Worm (Caenorhabditis elegans): Measurements from ENCODE around the gene msp-38.

msp-38 gene

DNA sequence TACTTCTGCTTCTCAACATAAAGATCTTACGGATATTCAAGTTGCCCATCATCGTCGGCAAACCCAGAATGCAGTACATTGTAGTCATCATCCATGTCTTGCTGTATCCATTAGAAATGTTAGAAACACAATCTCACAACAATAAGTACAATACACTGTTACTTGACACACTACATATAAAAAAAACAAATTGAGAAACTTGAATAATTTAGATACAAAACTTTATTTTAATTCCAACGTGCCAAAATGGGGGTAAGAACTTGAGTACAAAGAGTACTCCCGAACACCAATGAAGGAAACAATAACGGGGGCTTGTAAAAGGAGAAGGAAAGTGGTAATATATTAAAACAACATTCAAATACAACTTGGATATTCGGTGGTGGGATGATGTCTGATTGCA lies 17.0 kb downstream of the msp-38 start, which contains the start of gene ctf-18 (continued):
- TF ChIP-seq gmeb-2 (tag; optimal IDR thresholded peaks at IDR 0.05): no peak

- TF ChIP-seq sdc-2 (tag; optimal IDR thresholded peaks at IDR 0.05) (no peak), hlh-8 (tag; optimal IDR thresholded peaks at IDR 0.05) (no peak), C08G9.2 (tag; optimal IDR thresholded peaks at IDR 0.05) (no peak), ceh-18 (tag; optimal IDR thresholded peaks at IDR 0.05) (no peak), tbx-2 (tag; optimal IDR thresholded peaks at IDR 0.05) (no peak), C38D4.7 (GFP tag; optimal IDR thresholded peaks at IDR 0.05) (no peak), ceh-48 (tag; optimal IDR thresholded peaks at IDR 0.05) (no peak), unc-86 (tag; optimal IDR thresholded peaks at IDR 0.05) (no peak), sox-4 (tag; optimal IDR thresholded peaks at IDR 0.05) (no peak), che-1 (tag; optimal IDR thresholded peaks at IDR 0.05) (no peak), ceh-24 (tag; optimal IDR thresholded peaks at IDR 0.05) (no peak), unc-3 (GFP tag; conservative IDR thresholded peaks at IDR 0.05) (no peak), unc-3 (tag; optimal IDR thresholded peaks at IDR 0.05) (no peak), ceh-30 (tag; optimal IDR thresholded peaks at IDR 0.05) (no peak), nhr-232 (tag; optimal IDR thresholded peaks at IDR 0.05) (no peak), lin-11 (tag; optimal IDR thresholded peaks at IDR 0.05) (no peak), ceh-19 (GFP tag; optimal IDR thresholded peaks at IDR 0.05) (no peak), dmd-4 (tag; optimal IDR thresholded peaks at IDR 0.05; ENCODE audit: borderline replicate concordance) (no peak), zip-5 (tag; optimal IDR thresholded peaks at IDR 0.05) (no peak), ceh-34 (tag; optimal IDR thresholded peaks at IDR 0.05) (no peak)
Observed at ce11 chrIV:10122205-10122604, 21.3 kb downstream of the msp-38 start, which contains the start of gene irld-21. irld-21 (minus strand) TSS chrIV:10122305.

DNA sequence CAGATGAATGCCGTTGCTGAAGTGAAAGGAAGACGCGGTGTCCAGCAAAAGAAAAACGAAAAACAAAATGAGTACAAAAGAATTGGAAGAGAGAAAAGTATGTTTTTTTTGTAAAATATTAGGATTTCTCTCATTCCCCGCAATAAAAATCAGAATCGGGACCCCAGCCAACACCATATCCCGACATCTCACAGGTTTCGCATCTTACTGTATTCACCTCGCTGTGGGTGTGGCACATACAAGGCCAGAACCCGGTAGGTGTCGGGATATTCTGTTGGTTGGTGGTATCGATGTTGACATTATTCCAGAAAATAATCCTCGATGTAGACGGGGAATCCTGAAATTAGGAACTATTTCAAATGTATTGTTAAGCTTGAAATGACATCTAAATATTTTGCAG lies 26.8 kb downstream of the msp-38 start:
- TF ChIP-seq hlh-13 (GFP tag; optimal IDR thresholded peaks at IDR 0.05) (no peak), C38D4.7 (GFP tag; optimal IDR thresholded peaks at IDR 0.05) (no peak), tbx-2 (tag; optimal IDR thresholded peaks at IDR 0.05) (no peak), ceh-30 (tag; optimal IDR thresholded peaks at IDR 0.05) (no peak), sox-2 (GFP tag; IDR thresholded peaks at IDR 0.05) (no peak), pros-1 (tag; optimal IDR thresholded peaks at IDR 0.05) (no peak), pqm-1 (tag; optimal IDR thresholded peaks at IDR 0.05) (no peak)

ce11 chrIV:10115142-10115541 lies 28.4 kb downstream of the msp-38 start, which contains the start of gene C04G2.10:
C04G2.10 (plus strand) TSS chrIV:10115442.
- TF ChIP-seq eyg-1 (tag; optimal IDR thresholded peaks at IDR 0.05) (no peak), pha-4 (tag; optimal IDR thresholded peaks at IDR 0.05) (no peak), tbx-7 (tag; optimal IDR thresholded peaks at IDR 0.05) (no peak), ceh-31 (tag; optimal IDR thresholded peaks at IDR 0.05) (no peak), pqm-1 (tag; optimal IDR thresholded peaks at IDR 0.05) (no peak), tbx-2 (tag; optimal IDR thresholded peaks at IDR 0.05) (no peak), ttx-3 (tag; optimal IDR thresholded peaks at IDR 0.05) (no peak), lim-6 (tag; optimal IDR thresholded peaks at IDR 0.05) (no peak), fkh-10 (GFP tag; optimal IDR thresholded peaks at IDR 0.05) (no peak), zip-5 (tag; optimal IDR thresholded peaks at IDR 0.05) (no peak), K02D7.2 (tag; optimal IDR thresholded peaks at IDR 0.05) (no peak), ahr-1 (tag; optimal IDR thresholded peaks at IDR 0.05) (no peak), dve-1 (tag; optimal IDR thresholded peaks at IDR 0.05) (no peak), ceh-34 (tag; optimal IDR thresholded peaks at IDR 0.05) (no peak), ceh-48 (tag; optimal IDR thresholded peaks at IDR 0.05) (no peak), rnt-1 (tag; optimal IDR thresholded peaks at IDR 0.05) (no peak)

- TF ChIP-seq K09A11.1 (tag; optimal IDR thresholded peaks at IDR 0.05; ENCODE audit: insufficient read depth): no peak
- no peak for TF ChIP-seq pqm-1 (tag; optimal IDR thresholded peaks at IDR 0.05)
- no peak for TF ChIP-seq hlh-13 (GFP tag; optimal IDR thresholded peaks at IDR 0.05)
- TF ChIP-seq sox-2 (GFP tag; IDR thresholded peaks at IDR 0.05): no peak
- no peak for TF ChIP-seq ceh-19 (GFP tag; optimal IDR thresholded peaks at IDR 0.05)
- no peak for TF ChIP-seq pros-1 (tag; optimal IDR thresholded peaks at IDR 0.05)
- TF ChIP-seq pha-2 (tag; optimal IDR thresholded peaks at IDR 0.05): no peak
- TF ChIP-seq elt-2 (tag; optimal IDR thresholded peaks at IDR 0.05): no peak
- TF ChIP-seq ceh-6 (GFP tag; optimal IDR thresholded peaks at IDR 0.05): no peak
- no peak for TF ChIP-seq odd-2 (tag; optimal IDR thresholded peaks at IDR 0.05)
- no peak for TF ChIP-seq pat-9 (tag; optimal IDR thresholded peaks at IDR 0.05)
- TF ChIP-seq ceh-45 (GFP tag; IDR thresholded peaks at IDR 0.05): no peak
- no peak for TF ChIP-seq fkh-10 (GFP tag; optimal IDR thresholded peaks at IDR 0.05)
- TF ChIP-seq ceh-48 (tag; optimal IDR thresholded peaks at IDR 0.05): no peak
- no peak for TF ChIP-seq ceh-30 (tag; optimal IDR thresholded peaks at IDR 0.05)
- no peak for TF ChIP-seq lin-11 (tag; optimal IDR thresholded peaks at IDR 0.05)
- TF ChIP-seq F13H6.1 (tag; optimal IDR thresholded peaks at IDR 0.05): no peak
- TF ChIP-seq hlh-6 (tag; optimal IDR thresholded peaks at IDR 0.05): no peak
- no peak for TF ChIP-seq elt-4 (tag; optimal IDR thresholded peaks at IDR 0.05)
Observed at ce11 chrIV:10112570-10112969, 31.0 kb downstream of the msp-38 start, which contains the start of gene nsph-3.2. nsph-3.2 (plus strand) TSS chrIV:10112870.
